Worm (Caenorhabditis elegans): ENCODE data around the gene nhr-152.

DNA sequence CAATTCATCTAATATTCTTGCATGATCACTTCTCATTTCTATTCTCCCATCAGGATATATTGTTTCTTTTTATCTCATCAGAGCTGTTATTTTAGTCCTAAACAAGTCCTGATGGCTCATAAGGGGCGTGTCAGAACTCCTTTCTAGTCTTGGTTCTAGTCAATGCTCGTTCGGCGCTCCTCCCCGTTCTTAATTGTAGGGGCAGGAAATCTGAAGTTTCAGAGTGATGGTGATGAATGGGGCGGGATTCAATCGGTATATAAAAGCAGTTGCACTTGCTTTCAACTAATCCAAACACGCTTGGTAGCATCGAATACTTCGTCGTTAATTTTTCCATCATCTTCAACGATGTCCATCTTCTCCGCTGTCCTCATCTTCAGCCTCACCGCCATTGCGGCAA lies 13.9 kb upstream of the nhr-152 start, which contains the start of gene C12D5.4:
- TF ChIP-seq fkh-10 (GFP tag; optimal IDR thresholded peaks at IDR 0.05) (no peak), egl-27 (tag; optimal IDR thresholded peaks at IDR 0.05) (no peak), unc-130 (GFP tag; optimal IDR thresholded peaks at IDR 0.05) (no peak), sdz-12 (GFP tag; optimal IDR thresholded peaks at IDR 0.05) (no peak), lin-15B (tag; optimal IDR thresholded peaks at IDR 0.05) (no peak)

Measured in whole organism, L4 larva.